Worm (Caenorhabditis elegans) whole organism, late embryonic: ENCODE results near the gene set-25.

Source experiments
- C08G9.2 ChIP-seq: sonication (generic microtip); optimal IDR thresholded peaks from 2 replicates; lab custom pipeline; 2016; ENCODE audit warnings: mild to moderate bottlenecking, missing genetic modification characterization, moderate library complexity, missing compliant biosample characterization
- C38D4.7 ChIP-seq: fragments of 200-800 bp; sonication (Bioruptor generic); optimal IDR thresholded peaks from 2 replicates; lab custom pipeline; 2018; ENCODE audit warnings: mild to moderate bottlenecking, missing genetic modification characterization, moderate library complexity, missing compliant biosample characterization
- F13H6.1 ChIP-seq: sonication (generic microtip); optimal IDR thresholded peaks from 2 replicates; lab custom pipeline; 2016; ENCODE audit warnings: missing genetic modification characterization, missing compliant biosample characterization
- K02D7.2 ChIP-seq: sonication (generic microtip); optimal IDR thresholded peaks from 2 replicates; lab custom pipeline; 2017; ENCODE audit warnings: mild to moderate bottlenecking, missing genetic modification characterization, missing compliant biosample characterization
- Y22D7AL.16 ChIP-seq: sonication (generic microtip); optimal IDR thresholded peaks from 2 replicates; lab custom pipeline; 2016; ENCODE audit warnings: missing genetic modification characterization, missing compliant biosample characterization
- ahr-1 ChIP-seq: sonication (generic microtip); optimal IDR thresholded peaks from 2 replicates; lab custom pipeline; 2016; ENCODE audit warnings: missing genetic modification characterization, missing compliant biosample characterization
- ceh-24 ChIP-seq: sonication (generic microtip); optimal IDR thresholded peaks from 2 replicates; lab custom pipeline; 2016; ENCODE audit warnings: mild to moderate bottlenecking, missing genetic modification characterization, missing compliant biosample characterization
- ceh-34 ChIP-seq: sonication (generic microtip); optimal IDR thresholded peaks from 2 replicates; lab custom pipeline; 2016; ENCODE audit warnings: mild to moderate bottlenecking, missing genetic modification characterization, missing compliant biosample characterization
- ceh-48 ChIP-seq: sonication (generic microtip); optimal IDR thresholded peaks from 2 replicates; lab custom pipeline; 2016; ENCODE audit warnings: missing genetic modification characterization, inconsistent platforms, missing compliant biosample characterization
- ceh-6 ChIP-seq: fragments of 200-800 bp; sonication (Bioruptor generic); optimal IDR thresholded peaks from 2 replicates; lab custom pipeline; 2018; ENCODE audit warnings: mild to moderate bottlenecking, missing genetic modification characterization, missing compliant biosample characterization
- che-1 ChIP-seq: sonication (generic microtip); optimal IDR thresholded peaks from 2 replicates; lab custom pipeline; 2016; ENCODE audit warnings: mild to moderate bottlenecking, missing genetic modification characterization, missing compliant biosample characterization
- elt-4 ChIP-seq: sonication (generic microtip); optimal IDR thresholded peaks from 2 replicates; lab custom pipeline; 2016; ENCODE audit warnings: missing genetic modification characterization, missing compliant biosample characterization
- ets-4 ChIP-seq: sonication (generic microtip); optimal IDR thresholded peaks from 2 replicates; lab custom pipeline; 2016; ENCODE audit warnings: missing genetic modification characterization, missing compliant biosample characterization
- fkh-10 ChIP-seq: fragments of 150-350 bp; optimal IDR thresholded peaks from 2 replicates; lab custom pipeline; 2014; ENCODE audit warnings: missing biosample characterization, missing genetic modification reagents, missing genetic modification characterization
- fkh-6 ChIP-seq: sonication (generic microtip); optimal IDR thresholded peaks from 2 replicates; lab custom pipeline; 2016; ENCODE audit warnings: missing genetic modification characterization, missing compliant biosample characterization
- gmeb-2 ChIP-seq: sonication (generic microtip); optimal IDR thresholded peaks from 2 replicates; lab custom pipeline; 2016; ENCODE audit warnings: missing genetic modification characterization, inconsistent platforms, missing compliant biosample characterization
- hlh-8 ChIP-seq: sonication (generic microtip); optimal IDR thresholded peaks from 2 replicates; lab custom pipeline; 2016; ENCODE audit warnings: missing genotype, missing genetic modification characterization, missing compliant biosample characterization
- lim-6 ChIP-seq: sonication (generic microtip); optimal IDR thresholded peaks from 2 replicates; lab custom pipeline; 2016; ENCODE audit warnings: missing genetic modification characterization, missing compliant biosample characterization
- nfya-1 ChIP-seq: sonication (generic microtip); optimal IDR thresholded peaks from 2 replicates; lab custom pipeline; 2017; ENCODE audit warnings: missing genetic modification characterization, mild to moderate bottlenecking, missing compliant biosample characterization, antibody characterized with exemption, moderate library complexity
- nhr-232 ChIP-seq: sonication (generic microtip); optimal IDR thresholded peaks from 2 replicates; lab custom pipeline; 2016; ENCODE audit warnings: missing genetic modification characterization, missing compliant biosample characterization
- npax-4 ChIP-seq: sonication (generic microtip); optimal IDR thresholded peaks from 2 replicates; lab custom pipeline; 2016; ENCODE audit warnings: missing genetic modification characterization, missing compliant biosample characterization
- pag-3 ChIP-seq: sonication (generic microtip); optimal IDR thresholded peaks from 2 replicates; lab custom pipeline; 2016; ENCODE audit warnings: missing compliant biosample characterization, missing genetic modification characterization, borderline replicate concordance
- pax-1 ChIP-seq: fragments of 150-350 bp; optimal IDR thresholded peaks from 2 replicates; lab custom pipeline; 2014; ENCODE audit warnings: missing biosample characterization, missing genetic modification characterization
- pha-2 ChIP-seq: sonication (generic microtip); optimal IDR thresholded peaks from 2 replicates; lab custom pipeline; 2017; ENCODE audit warnings: mild to moderate bottlenecking, missing genetic modification characterization, missing compliant biosample characterization
- pha-4 ChIP-seq: fragments of 150-350 bp; optimal IDR thresholded peaks from 2 replicates; lab custom pipeline; 2018; ENCODE audit warnings: missing biosample characterization, missing genetic modification reagents, missing genetic modification characterization
- pros-1 ChIP-seq: fragments of 150-350 bp; optimal IDR thresholded peaks from 2 replicates; lab custom pipeline; 2014; ENCODE audit warnings: missing biosample characterization, missing genetic modification reagents, missing genetic modification characterization
- ref-2 ChIP-seq: sonication (generic microtip); optimal IDR thresholded peaks from 2 replicates; lab custom pipeline; 2016; ENCODE audit warnings: missing genetic modification characterization, missing compliant biosample characterization
- rnt-1 ChIP-seq: sonication (generic microtip); optimal IDR thresholded peaks from 2 replicates; lab custom pipeline; 2016; ENCODE audit warnings: missing genetic modification characterization, missing compliant biosample characterization
- sox-4 ChIP-seq: sonication (generic microtip); optimal IDR thresholded peaks from 2 replicates; lab custom pipeline; 2017; ENCODE audit warnings: mild to moderate bottlenecking, missing genetic modification characterization, inconsistent platforms, missing compliant biosample characterization
- syd-9 ChIP-seq: sonication (generic microtip); optimal IDR thresholded peaks from 2 replicates; lab custom pipeline; 2016; ENCODE audit warnings: mild to moderate bottlenecking, missing genetic modification characterization, moderate library complexity, missing compliant biosample characterization
- tbx-2 ChIP-seq: sonication (generic microtip); optimal IDR thresholded peaks from 2 replicates; lab custom pipeline; 2016; ENCODE audit warnings: missing genetic modification characterization, missing compliant biosample characterization
- unc-55 ChIP-seq: sonication (generic microtip); optimal IDR thresholded peaks from 2 replicates; lab custom pipeline; 2017; ENCODE audit warnings: missing biosample characterization, missing genetic modification reagents, missing genetic modification characterization
- unc-86 ChIP-seq: sonication (generic microtip); optimal IDR thresholded peaks from 2 replicates; lab custom pipeline; 2016; ENCODE audit warnings: missing genetic modification characterization, missing compliant biosample characterization
- ztf-16 ChIP-seq: sonication (generic microtip); optimal IDR thresholded peaks from 2 replicates; lab custom pipeline; 2017; ENCODE audit warnings: missing genetic modification characterization, missing compliant biosample characterization

Gene set-25

DNA sequence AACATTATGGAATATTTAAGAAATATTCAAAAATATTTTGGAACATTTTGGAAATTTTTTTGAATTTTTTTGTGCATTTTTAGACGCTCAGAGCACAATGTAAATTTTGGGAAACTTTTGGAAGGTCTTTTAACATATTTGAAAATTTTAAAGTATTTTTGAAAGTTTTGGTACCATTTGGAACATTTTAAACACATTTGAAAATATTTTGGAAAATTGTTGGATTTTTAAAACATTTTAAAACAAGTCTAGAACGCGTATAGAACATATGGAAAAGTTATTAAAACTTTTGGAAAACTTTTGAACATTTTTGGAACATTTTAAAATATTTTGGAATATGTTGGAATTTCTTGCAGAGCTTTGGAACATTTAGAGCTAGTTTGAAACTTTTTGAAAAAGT, 40.9 kb upstream of the set-25 start, which contains the start of gene sdz-20:
sdz-20 (plus strand) TSS at position 301 of the 400 bp plus-strand sequence.
- TF ChIP-seq ceh-48 (no peak), gmeb-2 (tag; lab: Kevin White, UChicago) (no peak), ref-2 (tag; lab: Kevin White, UChicago) (no peak), elt-4 (no peak), ets-4 (tag; lab: Kevin White, UChicago) (no peak), ahr-1 (tag; lab: Kevin White, UChicago) (no peak), C38D4.7 (GFP tag; lab: Kevin White, UChicago) (no peak)
- TF ChIP-seq, all 69 proteins: peak for 0

ce11 chrIII:13328911-13329310, 36.0 kb upstream of the set-25 start:
- no peak for TF ChIP-seq syd-9 (tag; lab: Kevin White, UChicago)
- TF ChIP-seq rnt-1 (tag; lab: Kevin White, UChicago), result no peak
- no peak for TF ChIP-seq pax-1
- no peak for TF ChIP-seq Y22D7AL.16 (tag; lab: Kevin White, UChicago)
- TF ChIP-seq C38D4.7 (GFP tag; lab: Kevin White, UChicago), result no peak
- no peak for TF ChIP-seq lim-6 (tag; lab: Kevin White, UChicago)
- TF ChIP-seq sox-4, result no peak
- no peak for TF ChIP-seq tbx-2 (tag; lab: Kevin White, UChicago)
- no peak for TF ChIP-seq pha-2 (tag; lab: Kevin White, UChicago)
- TF ChIP-seq pros-1 (tag; lab: Kevin White, UChicago), result no peak
- no peak for TF ChIP-seq unc-55 (GFP tag; lab: Kevin White, UChicago)
- TF ChIP-seq F13H6.1 (tag; lab: Kevin White, UChicago), result no peak
- TF ChIP-seq unc-86 (tag; lab: Kevin White, UChicago), result no peak
- TF ChIP-seq npax-4 (tag; lab: Kevin White, UChicago), result no peak
- TF ChIP-seq nfya-1 (tag; lab: Kevin White, UChicago), result no peak
- TF ChIP-seq K02D7.2 (tag; lab: Kevin White, UChicago), result no peak
- no peak for TF ChIP-seq gmeb-2 (tag; lab: Kevin White, UChicago)
- TF ChIP-seq nhr-232 (tag; lab: Kevin White, UChicago), result no peak

ce11 chrIII:13324739-13325138, 31.8 kb upstream of the set-25 start, which contains the start of gene F53A2.1:
TSS of gene F53A2.1 (minus strand) at chrIII:13324839.
- TF ChIP-seq ztf-16 (tag; lab: Kevin White, UChicago) (no peak), pag-3 (tag; lab: Kevin White, UChicago) (no peak), rnt-1 (tag; lab: Kevin White, UChicago) (no peak), fkh-10 (GFP tag; lab: Kevin White, UChicago) (no peak), fkh-6 (tag; lab: Kevin White, UChicago) (no peak), ceh-34 (tag; lab: Kevin White, UChicago) (no peak), pha-4 (tag; lab: Kevin White, UChicago) (no peak), pros-1 (tag; lab: Kevin White, UChicago) (no peak), ahr-1 (tag; lab: Kevin White, UChicago) (no peak), ceh-6 (GFP tag; lab: Kevin White, UChicago) (no peak), pax-1 (no peak), che-1 (tag; lab: Kevin White, UChicago) (no peak), ceh-24 (tag; lab: Kevin White, UChicago) (no peak), ets-4 (tag; lab: Kevin White, UChicago) (no peak)

DNA sequence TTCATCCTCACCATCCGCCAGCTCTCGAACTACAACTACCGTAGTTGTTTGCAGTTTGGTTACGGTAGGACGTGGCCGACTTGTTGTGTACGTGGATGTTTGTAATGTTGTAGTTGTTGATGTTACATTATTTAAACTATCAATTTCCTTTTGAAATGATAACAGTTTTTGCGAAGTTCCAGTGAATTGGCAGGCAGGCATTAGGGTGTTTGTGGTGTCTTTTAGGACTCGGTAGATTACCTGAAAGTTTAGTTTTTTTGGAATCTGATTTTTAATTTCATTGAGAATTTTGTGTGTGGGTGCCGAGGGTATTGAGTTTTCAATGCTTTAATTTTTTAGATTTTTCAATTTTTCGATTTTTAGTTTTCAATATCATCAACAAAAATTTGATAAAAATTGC, 29.7 kb upstream of the set-25 start, which contains the start of gene F53A2.11:
F53A2.11 (minus strand) TSS at position 101 of the 400 bp plus-strand sequence.
- TF ChIP-seq pha-4 (tag; lab: Kevin White, UChicago), result no peak
- TF ChIP-seq C08G9.2, result no peak
- TF ChIP-seq hlh-8 (tag; lab: Kevin White, UChicago), result no peak
- TF ChIP-seq fkh-10 (GFP tag; lab: Kevin White, UChicago), result no peak
- no peak for TF ChIP-seq unc-55 (GFP tag; lab: Kevin White, UChicago)
- TF ChIP-seq syd-9 (tag; lab: Kevin White, UChicago), result no peak
- TF ChIP-seq ceh-48, result no peak
- TF ChIP-seq Y22D7AL.16 (tag; lab: Kevin White, UChicago), result no peak
- no peak for TF ChIP-seq nhr-232 (tag; lab: Kevin White, UChicago)
- TF ChIP-seq lim-6 (tag; lab: Kevin White, UChicago), result no peak
